Fruit fly (Drosophila melanogaster): Measurements from ENCODE around the gene Sfp36F.

Sfp36F gene

DNA sequence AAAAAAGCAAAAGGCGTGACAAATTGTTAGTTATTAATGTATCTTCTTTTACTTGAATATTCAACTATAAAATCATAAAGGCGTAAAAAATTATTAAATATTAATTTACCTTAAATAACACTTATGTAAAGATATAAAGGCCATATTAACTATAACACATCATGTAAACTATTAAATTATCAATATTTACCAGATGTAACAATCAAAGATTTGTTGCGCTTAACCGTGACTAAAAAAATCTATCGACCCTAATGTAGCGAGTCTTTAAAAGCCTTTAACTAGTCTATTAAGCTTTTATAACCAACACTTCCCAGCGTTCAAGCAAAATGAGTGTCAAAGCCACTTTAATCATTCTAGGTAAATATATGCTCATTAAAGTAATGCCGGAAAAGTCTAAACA lies at the start of gene Sfp36F:
Gene Sfp36F, plus strand, starts transcription at position 301 of the 400 bp plus-strand sequence.
- no peak for TF ChIP-seq rgr (GFP tag; optimal IDR thresholded peaks at IDR 0.05)
- TF ChIP-seq sage (GFP tag; optimal IDR thresholded peaks at IDR 0.05): no peak
- TF ChIP-seq tai (GFP tag; optimal IDR thresholded peaks at IDR 0.05): no peak
- TF ChIP-seq fru (GFP tag; optimal IDR thresholded peaks at IDR 0.05): no peak
- TF ChIP-seq usp (GFP tag; optimal IDR thresholded peaks at IDR 0.05): no peak
- TF ChIP-seq h (GFP tag; optimal IDR thresholded peaks at IDR 0.05): no peak
- TF ChIP-seq br (GFP tag; optimal IDR thresholded peaks at IDR 0.05): no peak
- TF ChIP-seq Abd-B (GFP tag; optimal IDR thresholded peaks at IDR 0.05): no peak
- TF ChIP-seq Hr78 (GFP tag; optimal IDR thresholded peaks at IDR 0.05): no peak
- TF ChIP-seq GATAd (GFP tag; optimal IDR thresholded peaks at IDR 0.05): no peak
- TF ChIP-seq Hnf4 (GFP tag; optimal IDR thresholded peaks at IDR 0.05): no peak
- TF ChIP-seq CG9705 (GFP tag; optimal IDR thresholded peaks at IDR 0.05): no peak
- no peak for TF ChIP-seq woc (GFP tag; optimal IDR thresholded peaks at IDR 0.05)
- TF ChIP-seq CrebA (GFP tag; optimal IDR thresholded peaks at IDR 0.05; ENCODE audit: borderline replicate concordance): no peak
- TF ChIP-seq brk (GFP tag; optimal IDR thresholded peaks at IDR 0.05): no peak
- no peak for TF ChIP-seq Mio (GFP tag; optimal IDR thresholded peaks at IDR 0.05)
- TF ChIP-seq HLH106 (tag; optimal IDR thresholded peaks at IDR 0.05): no peak

DNA sequence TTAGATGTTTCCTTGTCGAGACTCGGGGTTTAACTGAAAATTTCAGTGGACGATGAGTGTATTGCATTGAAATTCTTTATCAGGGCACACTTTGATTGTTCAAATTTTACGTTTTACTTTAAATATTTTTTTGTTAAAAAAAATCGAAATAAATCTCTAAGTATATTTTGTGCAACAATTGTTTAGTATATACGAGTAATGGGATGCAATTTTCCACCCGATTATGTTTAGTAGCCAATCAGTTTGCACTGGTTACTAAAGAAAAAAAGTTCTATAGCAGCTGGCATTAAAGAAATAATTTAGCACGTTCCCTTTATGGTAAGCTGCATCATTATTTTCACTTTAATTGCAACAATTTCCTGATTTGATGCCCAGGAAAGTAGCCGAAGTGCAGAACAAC lies 34.4 kb upstream of the Sfp36F start, which contains the start of gene CG31788:
Gene CG31788, minus strand, starts transcription at position 101 of the 400 bp plus-strand sequence.
- TF ChIP-seq sage (GFP tag; optimal IDR thresholded peaks at IDR 0.05): no peak
- TF ChIP-seq Vsx2 (GFP tag; optimal IDR thresholded peaks at IDR 0.05; ENCODE audit: partially characterized antibody): no peak
- no peak for TF ChIP-seq Hnf4 (GFP tag; optimal IDR thresholded peaks at IDR 0.05)
- no peak for TF ChIP-seq sv (GFP tag; optimal IDR thresholded peaks at IDR 0.05)
- TF ChIP-seq Jra (GFP tag; optimal IDR thresholded peaks at IDR 0.05): no peak
- TF ChIP-seq Dif (GFP tag; optimal IDR thresholded peaks at IDR 0.05; ENCODE audit: partially characterized antibody): no peak
- no peak for TF ChIP-seq rgr (GFP tag; optimal IDR thresholded peaks at IDR 0.05)
- TF ChIP-seq Rel (GFP tag; optimal IDR thresholded peaks at IDR 0.05): no peak
- TF ChIP-seq Rel (tag; optimal IDR thresholded peaks at IDR 0.05): no peak
- no peak for TF ChIP-seq GATAd (GFP tag; optimal IDR thresholded peaks at IDR 0.05)
- no peak for TF ChIP-seq Mio (GFP tag; optimal IDR thresholded peaks at IDR 0.05)
- TF ChIP-seq jim (GFP tag; optimal IDR thresholded peaks at IDR 0.05): no peak
- TF ChIP-seq CG9705 (GFP tag; optimal IDR thresholded peaks at IDR 0.05): no peak
- TF ChIP-seq HLH106 (tag; optimal IDR thresholded peaks at IDR 0.05): no peak
- TF ChIP-seq dl (GFP tag; optimal IDR thresholded peaks at IDR 0.05; ENCODE audit: insufficient read depth in 1 of 2, partially characterized antibody in 2 of 2): no peak

DNA sequence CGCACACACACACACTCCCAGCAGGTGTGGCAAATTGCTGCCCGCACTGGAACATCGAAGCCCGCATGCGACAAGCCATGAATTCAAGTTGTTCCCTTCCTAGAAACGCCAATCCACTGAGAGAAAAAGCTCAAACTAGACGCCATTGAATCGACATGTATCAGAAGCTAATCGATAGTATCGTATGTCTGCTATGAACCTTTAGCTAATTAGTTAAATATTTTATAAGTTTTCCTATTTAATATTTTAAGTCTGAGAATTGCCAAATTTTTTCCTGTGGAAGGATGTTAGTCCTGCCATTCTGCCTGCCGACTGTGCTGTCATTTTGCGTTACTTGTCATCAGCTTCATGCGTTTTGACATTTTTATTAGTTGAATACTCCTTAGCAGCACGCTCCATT lies 24.5 kb upstream of the Sfp36F start:
- no peak for TF ChIP-seq CrebA (GFP tag; optimal IDR thresholded peaks at IDR 0.05; ENCODE audit: borderline replicate concordance)

DNA sequence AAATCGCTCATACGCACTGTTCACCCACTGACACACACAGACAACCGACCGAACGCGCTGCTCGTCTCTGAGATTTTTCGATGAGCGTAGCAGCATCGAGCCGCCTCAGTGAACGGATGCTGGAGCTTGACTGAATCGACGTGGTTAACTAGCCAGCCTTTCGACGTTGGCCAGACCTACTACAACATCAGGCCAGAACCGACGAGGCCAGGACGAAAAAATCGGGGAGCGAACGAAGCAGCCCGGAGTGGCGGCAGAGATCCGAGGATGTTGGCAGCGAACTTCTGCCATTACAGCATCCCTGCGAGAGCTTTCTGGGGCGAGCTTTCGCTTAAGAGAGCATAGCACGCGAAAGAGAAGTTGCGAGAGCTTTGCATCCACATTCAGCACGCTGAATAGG lies 16.7 kb upstream of the Sfp36F start, which contains the start of gene CG42750:
Gene CG42750, minus strand, starts transcription at position 108 of the 400 bp plus-strand sequence.
- TF ChIP-seq Vsx2 (GFP tag; optimal IDR thresholded peaks at IDR 0.05; ENCODE audit: partially characterized antibody) (no peak), sage (GFP tag; optimal IDR thresholded peaks at IDR 0.05) (no peak), usp (GFP tag; optimal IDR thresholded peaks at IDR 0.05) (no peak), Abd-B (GFP tag; optimal IDR thresholded peaks at IDR 0.05) (no peak), pan (optimal IDR thresholded peaks at IDR 0.05) (no peak), ey (GFP tag; optimal IDR thresholded peaks at IDR 0.05) (no peak), CG32264 (GFP tag; optimal IDR thresholded peaks at IDR 0.05) (no peak), Mio (GFP tag; optimal IDR thresholded peaks at IDR 0.05) (no peak), Rel (GFP tag; optimal IDR thresholded peaks at IDR 0.05) (no peak), Rel (tag; optimal IDR thresholded peaks at IDR 0.05) (no peak), br (GFP tag; optimal IDR thresholded peaks at IDR 0.05) (no peak), CG9705 (GFP tag; optimal IDR thresholded peaks at IDR 0.05) (no peak), dmrt93B (GFP tag; optimal IDR thresholded peaks at IDR 0.05) (no peak)

DNA sequence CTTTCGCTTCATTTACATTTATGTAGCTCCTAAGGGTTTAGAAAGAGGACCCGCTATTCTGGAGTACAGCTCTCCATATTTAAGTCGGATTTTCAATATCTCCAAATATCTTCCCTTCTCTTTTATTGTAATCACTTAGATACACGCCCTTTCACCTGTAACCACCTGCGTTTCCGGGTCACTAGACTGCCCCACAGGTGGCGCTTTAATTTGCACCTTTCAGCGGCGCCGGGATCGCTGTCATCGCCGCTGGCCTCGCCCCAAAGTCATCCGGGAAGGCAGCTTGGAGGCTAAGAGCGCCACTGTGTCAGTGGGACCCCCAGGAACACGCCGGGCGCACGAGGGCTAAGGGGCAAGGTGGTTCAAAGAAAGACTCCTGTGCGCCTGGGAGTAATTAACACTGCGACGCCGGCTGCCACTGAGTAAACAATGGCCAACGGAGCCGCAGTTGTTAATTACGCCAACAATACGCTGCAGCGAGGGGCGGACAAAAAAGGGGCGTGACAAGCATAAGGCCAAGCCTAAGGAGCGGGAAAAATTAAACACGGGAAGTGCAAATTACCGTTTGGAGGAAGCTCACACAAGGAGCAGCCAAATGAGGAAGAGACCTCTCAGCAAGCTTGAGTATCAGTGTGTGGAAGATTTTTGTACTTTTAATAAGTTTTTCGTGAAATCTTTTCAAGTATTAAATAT lies 8.0 kb upstream of the Sfp36F start:
- TF ChIP-seq lola (GFP tag; optimal IDR thresholded peaks at IDR 0.05) (no peak), tai (GFP tag; optimal IDR thresholded peaks at IDR 0.05) (no peak), pan (optimal IDR thresholded peaks at IDR 0.05) (no peak), dl (GFP tag; optimal IDR thresholded peaks at IDR 0.05; ENCODE audit: insufficient read depth in 1 of 2, partially characterized antibody in 2 of 2) (no peak), rgr (GFP tag; optimal IDR thresholded peaks at IDR 0.05) (no peak), Vsx2 (GFP tag; optimal IDR thresholded peaks at IDR 0.05; ENCODE audit: partially characterized antibody) (no peak), Dif (GFP tag; optimal IDR thresholded peaks at IDR 0.05; ENCODE audit: partially characterized antibody) (no peak), dmrt93B (GFP tag; optimal IDR thresholded peaks at IDR 0.05) (no peak), h (GFP tag; optimal IDR thresholded peaks at IDR 0.05) (no peak), Hr78 (GFP tag; optimal IDR thresholded peaks at IDR 0.05) (no peak), GATAd (GFP tag; optimal IDR thresholded peaks at IDR 0.05) (no peak)

Measured in whole organism, wandering third instar larva.